Fruit fly (Drosophila melanogaster) whole organism, embryonic: ENCODE results near the gene Ndfip.

Experiments
- Blimp-1 ChIP-seq: fragments of 200-800 bp; sonication (Bioruptor generic); optimal IDR thresholded peaks from 3 replicates; lab custom pipeline; 2018; ENCODE audit warnings: missing biosample characterization, missing genetic modification characterization, mild to moderate bottlenecking, moderate library complexity, missing genetic modification reagents
- CG10209 ChIP-seq: fragments of 200-800 bp; sonication (Bioruptor generic); optimal IDR thresholded peaks from 3 replicates; lab custom pipeline; 2017; ENCODE audit warnings: missing biosample characterization, mild to moderate bottlenecking, missing genetic modification characterization, missing genetic modification reagents
- CG1024 ChIP-seq: fragments of 200-800 bp; sonication (Bioruptor generic); IDR thresholded peaks from 2 replicates; pipeline ENCODE4 v1.3.6; 2022; ENCODE audit warnings: missing biosample characterization, missing genetic modification characterization
- CG10543 ChIP-seq: fragments of 200-800 bp; sonication (Bioruptor generic); optimal IDR thresholded peaks from 3 replicates; lab custom pipeline; 2017; ENCODE audit warnings: missing biosample characterization, mild to moderate bottlenecking, missing genetic modification characterization, moderate library complexity
- CG11085 ChIP-seq: fragments of 200-800 bp; sonication (Bioruptor generic); IDR thresholded peaks from 2 replicates; pipeline ENCODE4 v1.3.6; 2022; ENCODE audit warnings: missing biosample characterization, missing genetic modification characterization
- CG11093 ChIP-seq: fragments of 200-800 bp; sonication (Bioruptor generic); IDR thresholded peaks from 3 replicates; pipeline ENCODE4 v1.3.6; 2022; ENCODE audit warnings: missing biosample characterization, missing genetic modification characterization
- CG12155 ChIP-seq: fragments of 200-800 bp; sonication (Bioruptor generic); optimal IDR thresholded peaks from 3 replicates; lab custom pipeline; 2016; ENCODE audit warnings: missing biosample characterization, missing genetic modification characterization
- CG13424 ChIP-seq: fragments of 200-800 bp; sonication (Bioruptor generic); optimal IDR thresholded peaks from 2 replicates; lab custom pipeline; 2019; ENCODE audit warnings: missing biosample characterization, mild to moderate bottlenecking, missing genetic modification characterization, moderate library complexity
- CG14860 ChIP-seq: fragments of 200-800 bp; sonication (Bioruptor generic); IDR thresholded peaks from 3 replicates; pipeline ENCODE4 v1.3.6; 2022; ENCODE audit warnings: missing biosample characterization, missing genetic modification characterization; ENCODE audit not compliant: partially characterized antibody
- CG15011 ChIP-seq: fragments of 200-800 bp; sonication (Bioruptor generic); optimal IDR thresholded peaks from 3 replicates; lab custom pipeline; 2018; ENCODE audit warnings: missing biosample characterization, mild to moderate bottlenecking, missing genetic modification characterization
- CG15073 ChIP-seq: fragments of 200-800 bp; sonication (Bioruptor generic); optimal IDR thresholded peaks from 2 replicates; lab custom pipeline; 2016; ENCODE audit warnings: missing biosample characterization, missing genetic modification characterization
- CG15479 ChIP-seq: fragments of 200-800 bp; sonication (Bioruptor generic); optimal IDR thresholded peaks from 3 replicates; lab custom pipeline; 2019; ENCODE audit warnings: missing biosample characterization, mild to moderate bottlenecking, missing genetic modification characterization, moderate library complexity
- CG18011 ChIP-seq: fragments of 200-800 bp; sonication (Bioruptor generic); optimal IDR thresholded peaks from 2 replicates; lab custom pipeline; 2017; ENCODE audit warnings: missing biosample characterization, missing genetic modification characterization, mild to moderate bottlenecking, moderate library complexity, missing genotype
- CG18619 ChIP-seq: fragments of 200-800 bp; sonication (Bioruptor generic); optimal IDR thresholded peaks from 3 replicates; lab custom pipeline; 2017; ENCODE audit warnings: missing biosample characterization, mild to moderate bottlenecking, missing genetic modification characterization
- CG2116 ChIP-seq: fragments of 200-800 bp; sonication (Bioruptor generic); optimal IDR thresholded peaks from 3 replicates; lab custom pipeline; 2018; ENCODE audit warnings: missing biosample characterization, mild to moderate bottlenecking, missing genetic modification characterization
- CG2202 ChIP-seq: fragments of 200-800 bp; sonication (Bioruptor generic); optimal IDR thresholded peaks from 2 replicates; lab custom pipeline; 2018; ENCODE audit warnings: missing biosample characterization, mild to moderate bottlenecking, missing genetic modification characterization
- CG2712 ChIP-seq: fragments of 200-800 bp; optimal IDR thresholded peaks from 3 replicates; lab custom pipeline; 2019; ENCODE audit warnings: missing biosample characterization, mild to moderate bottlenecking, missing genetic modification characterization, moderate library complexity
- CG30020 ChIP-seq: fragments of 200-800 bp; optimal IDR thresholded peaks from 2 replicates; lab custom pipeline; 2019; ENCODE audit warnings: missing biosample characterization, mild to moderate bottlenecking, missing genetic modification characterization, moderate library complexity
- CG32532 ChIP-seq: fragments of 200-800 bp; sonication (Bioruptor generic); IDR thresholded peaks from 2 replicates; pipeline ENCODE4 v1.3.6; 2022; ENCODE audit warnings: missing biosample characterization, missing genetic modification characterization
- CG4360 ChIP-seq: fragments of 200-800 bp; sonication (Bioruptor generic); IDR thresholded peaks from 2 replicates; pipeline ENCODE4 v1.3.6; 2022; ENCODE audit warnings: missing biosample characterization, missing genetic modification characterization
- CG4730 ChIP-seq: fragments of 200-800 bp; sonication (Bioruptor generic); IDR thresholded peaks from 2 replicates; pipeline ENCODE4 v1.3.6; 2022; ENCODE audit warnings: missing biosample characterization, missing genetic modification characterization
- CG6654 ChIP-seq: fragments of 200-800 bp; sonication (Bioruptor generic); optimal IDR thresholded peaks from 2 replicates; lab custom pipeline; 2017; ENCODE audit warnings: missing biosample characterization, mild to moderate bottlenecking, missing genetic modification characterization
- CG7839 ChIP-seq: fragments of 200-800 bp; sonication (Bioruptor generic); optimal IDR thresholded peaks from 3 replicates; lab custom pipeline; 2018; ENCODE audit warnings: missing biosample characterization, mild to moderate bottlenecking, missing genetic modification characterization, moderate library complexity
- CG7963 ChIP-seq: fragments of 200-800 bp; sonication (Bioruptor generic); IDR thresholded peaks from 3 replicates; pipeline ENCODE4 v1.3.6; 2022; ENCODE audit warnings: missing biosample characterization, missing genetic modification characterization; ENCODE audit not compliant: partially characterized antibody
- CG9797 ChIP-seq: fragments of 200-800 bp; sonication (Bioruptor generic); optimal IDR thresholded peaks from 3 replicates; lab custom pipeline; 2018; ENCODE audit warnings: missing biosample characterization, mild to moderate bottlenecking, missing genetic modification characterization
- CG9876 ChIP-seq: fragments of 200-800 bp; sonication (Bioruptor generic); optimal IDR thresholded peaks from 2 replicates; lab custom pipeline; 2016; ENCODE audit warnings: missing biosample characterization, missing genetic modification characterization
- E2f1 ChIP-seq: fragments of 200-800 bp; sonication (Bioruptor generic); IDR thresholded peaks from 2 replicates; pipeline ENCODE4 v1.3.6; 2022; ENCODE audit warnings: missing biosample characterization, missing genetic modification characterization
- Elba2 ChIP-seq: fragments of 200-800 bp; sonication (Bioruptor generic); optimal IDR thresholded peaks from 3 replicates; lab custom pipeline; 2016; ENCODE audit warnings: missing biosample characterization, missing genetic modification characterization
- Fer1 ChIP-seq: fragments of 200-800 bp; sonication (Bioruptor generic); optimal IDR thresholded peaks from 2 replicates; lab custom pipeline; 2017; ENCODE audit warnings: missing biosample characterization, mild to moderate bottlenecking, missing genetic modification characterization
- HLHmδ ChIP-seq: fragments of 200-800 bp; sonication (Bioruptor generic); optimal IDR thresholded peaks from 2 replicates; lab custom pipeline; 2018; ENCODE audit warnings: missing biosample characterization, mild to moderate bottlenecking, missing genetic modification characterization, moderate library complexity
- Hmr ChIP-seq: fragments of 200-800 bp; sonication (Bioruptor generic); optimal IDR thresholded peaks from 3 replicates; lab custom pipeline; 2017; ENCODE audit warnings: mild to moderate bottlenecking, missing biosample characterization, missing genetic modification reagents, missing genetic modification characterization
- Hmx ChIP-seq: fragments of 200-800 bp; sonication (Bioruptor generic); optimal IDR thresholded peaks from 2 replicates; lab custom pipeline; 2016; ENCODE audit warnings: missing biosample characterization, missing genetic modification characterization
- NC2β ChIP-seq: fragments of 200-800 bp; sonication (Bioruptor generic); optimal IDR thresholded peaks from 2 replicates; lab custom pipeline; 2016; ENCODE audit warnings: missing biosample characterization, missing genetic modification characterization
- Opbp ChIP-seq: fragments of 200-800 bp; sonication (Bioruptor generic); IDR thresholded peaks from 3 replicates; pipeline ENCODE4 v1.3.6; 2022; ENCODE audit warnings: missing biosample characterization, missing genetic modification characterization; ENCODE audit not compliant: partially characterized antibody
- Side ChIP-seq: fragments of 200-800 bp; sonication (Bioruptor generic); optimal IDR thresholded peaks from 2 replicates; lab custom pipeline; 2016; ENCODE audit warnings: missing biosample characterization, missing genetic modification characterization
- Sox100B ChIP-seq: fragments of 200-800 bp; sonication (Bioruptor generic); optimal IDR thresholded peaks from 3 replicates; lab custom pipeline; 2018; ENCODE audit warnings: missing biosample characterization, mild to moderate bottlenecking, missing genetic modification characterization
- Tbp ChIP-seq: fragments of >200 bp; optimal IDR thresholded peaks from 2 replicates; lab custom pipeline; 2018; ENCODE audit warnings: missing biosample characterization, missing genetic modification characterization
- amos ChIP-seq: fragments of 200-800 bp; sonication (Bioruptor generic); IDR thresholded peaks from 2 replicates; pipeline ENCODE4 v1.3.6; 2022; ENCODE audit warnings: missing biosample characterization, missing genetic modification characterization; ENCODE audit not compliant: partially characterized antibody
- cg ChIP-seq: fragments of 200-800 bp; sonication (Bioruptor generic); optimal IDR thresholded peaks from 3 replicates; lab custom pipeline; 2019; ENCODE audit warnings: missing biosample characterization, mild to moderate bottlenecking, missing genetic modification characterization, moderate library complexity
- corto ChIP-seq: fragments of 200-800 bp; sonication (Bioruptor generic); optimal IDR thresholded peaks from 2 replicates; lab custom pipeline; 2016; ENCODE audit warnings: missing biosample characterization, mild to moderate bottlenecking, missing genetic modification characterization, moderate library complexity
- croc ChIP-seq: fragments of 200-800 bp; sonication (Bioruptor generic); conservative IDR thresholded peaks from 3 replicates; pipeline ENCODE4 v1.3.6; 2022; ENCODE audit warnings: missing biosample characterization, missing genetic modification characterization
- dpn ChIP-seq, 2 experiments: fragments of 200-800 bp; sonication (Bioruptor generic); optimal IDR thresholded peaks; 3 replicates each; lab custom pipeline; 2016; ENCODE audit warnings: missing biosample characterization in 2 of 2, missing genetic modification characterization in 2 of 2
- gcm2 ChIP-seq: fragments of 200-800 bp; sonication (Bioruptor generic); optimal IDR thresholded peaks from 2 replicates; lab custom pipeline; 2016; ENCODE audit warnings: missing biosample characterization, missing genetic modification characterization
- lbe ChIP-seq: fragments of 200-800 bp; sonication (Bioruptor generic); optimal IDR thresholded peaks from 2 replicates; lab custom pipeline; 2016; ENCODE audit warnings: missing biosample characterization, mild to moderate bottlenecking, missing genetic modification characterization
- nerfin-2 ChIP-seq: fragments of 200-800 bp; sonication (Bioruptor generic); IDR thresholded peaks from 2 replicates; pipeline ENCODE4 v1.3.6; 2022; ENCODE audit warnings: missing biosample characterization, missing genetic modification characterization; ENCODE audit not compliant: partially characterized antibody
- row ChIP-seq: fragments of 200-800 bp; sonication (Bioruptor generic); IDR thresholded peaks from 3 replicates; pipeline ENCODE4 v1.3.6; 2022; ENCODE audit warnings: missing biosample characterization, missing genetic modification characterization
- run ChIP-seq: fragments of 200-800 bp; sonication (Bioruptor generic); optimal IDR thresholded peaks from 3 replicates; lab custom pipeline; 2018; ENCODE audit warnings: missing biosample characterization, mild to moderate bottlenecking, missing genetic modification characterization
- sens-2 ChIP-seq: fragments of 200-800 bp; sonication (Bioruptor generic); IDR thresholded peaks from 2 replicates; pipeline ENCODE4 v1.3.6; 2022; ENCODE audit warnings: missing biosample characterization, missing genetic modification characterization
- shn ChIP-seq: fragments of 200-800 bp; sonication (Bioruptor generic); optimal IDR thresholded peaks from 3 replicates; lab custom pipeline; 2016; ENCODE audit warnings: missing biosample characterization, missing genetic modification characterization
- sim ChIP-seq: fragments of 200-800 bp; sonication (Bioruptor generic); IDR thresholded peaks from 2 replicates; pipeline ENCODE4 v1.3.6; 2022; ENCODE audit warnings: missing biosample characterization, missing genetic modification characterization

Ndfip gene

DNA sequence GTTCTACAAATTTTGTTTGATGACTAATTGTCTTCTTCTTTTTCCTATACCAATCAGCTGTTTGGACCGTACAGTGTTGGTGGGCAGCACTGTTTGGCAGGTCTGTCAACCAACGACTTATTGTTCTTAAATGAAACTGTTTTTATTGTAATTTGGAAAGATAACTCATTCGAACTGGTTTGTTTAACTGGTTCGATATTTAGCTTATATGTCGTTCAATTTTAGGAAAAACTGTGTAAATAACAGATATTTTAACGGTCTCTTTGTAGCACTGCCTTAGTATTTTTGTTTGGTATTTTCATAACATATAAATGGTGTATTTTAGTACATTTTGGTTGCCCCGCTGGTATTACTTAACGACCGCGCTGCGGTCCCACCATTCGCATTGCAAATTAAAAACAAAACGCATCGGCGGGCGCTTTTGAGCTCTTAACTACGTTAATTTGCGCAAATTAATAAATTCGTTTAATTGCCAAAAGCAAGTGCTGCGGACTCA is 32.6 kb downstream of the Ndfip start, which contains the start of the genes Vps60 and anchor (continued):
- TF ChIP-seq run (tag; lab: Kevin White, UChicago) (no peak), CG10209 (GFP tag; lab: Kevin White, UChicago) (peak; percentile 43), dpn (GFP tag; optimal IDR thresholded peaks at IDR 0.05; lab: Kevin White, UChicago) (peak; percentile 66 to 76), Fer1 (peak; percentile 53), CG15073 (no peak), nerfin-2 (GFP tag; lab: Robert Waterston, UW) (no peak), CG9797 (GFP tag; lab: Kevin White, UChicago) (peak; percentile 95), CG15011 (GFP tag; lab: Kevin White, UChicago) (peak; percentile 25), CG2202 (tag; lab: Kevin White, UChicago) (no peak), Hmr (GFP tag; lab: Kevin White, UChicago) (peak; percentile 73), CG7963 (GFP tag; lab: Robert Waterston, UW) (no peak), CG4730 (no peak), NC2β (GFP tag; lab: Kevin White, UChicago) (peak; percentile 86), CG18619 (GFP tag; lab: Kevin White, UChicago) (no peak), E2f1 (GFP tag; lab: Robert Waterston, UW) (no peak), amos (GFP tag; lab: Robert Waterston, UW) (no peak), Hmx (GFP tag; lab: Kevin White, UChicago) (peak; percentile 40), Sox100B (GFP tag; lab: Kevin White, UChicago) (no peak), CG32532 (GFP tag; lab: Robert Waterston, UW) (no peak), gcm2 (no peak), Tbp (no peak), CG6654 (GFP tag; lab: Kevin White, UChicago) (no peak), CG15479 (no peak), CG7839 (tag; lab: Kevin White, UChicago) (peak; percentile 47), shn (peak; percentile 66), CG10543 (GFP tag; lab: Kevin White, UChicago) (no peak), CG14860 (GFP tag; lab: Robert Waterston, UW) (no peak), CG18011 (GFP tag; lab: Kevin White, UChicago) (peak; percentile 59), CG11093 (GFP tag; lab: Robert Waterston, UW) (no peak), CG12155 (peak; percentile 58), croc (GFP tag; lab: Robert Waterston, UW) (no peak), corto (GFP tag; lab: Kevin White, UChicago) (no peak), CG11085 (GFP tag; lab: Robert Waterston, UW) (no peak), Side (GFP tag; lab: Kevin White, UChicago) (peak; percentile 76), CG2116 (GFP tag; lab: Kevin White, UChicago) (peak; percentile 79)

DNA sequence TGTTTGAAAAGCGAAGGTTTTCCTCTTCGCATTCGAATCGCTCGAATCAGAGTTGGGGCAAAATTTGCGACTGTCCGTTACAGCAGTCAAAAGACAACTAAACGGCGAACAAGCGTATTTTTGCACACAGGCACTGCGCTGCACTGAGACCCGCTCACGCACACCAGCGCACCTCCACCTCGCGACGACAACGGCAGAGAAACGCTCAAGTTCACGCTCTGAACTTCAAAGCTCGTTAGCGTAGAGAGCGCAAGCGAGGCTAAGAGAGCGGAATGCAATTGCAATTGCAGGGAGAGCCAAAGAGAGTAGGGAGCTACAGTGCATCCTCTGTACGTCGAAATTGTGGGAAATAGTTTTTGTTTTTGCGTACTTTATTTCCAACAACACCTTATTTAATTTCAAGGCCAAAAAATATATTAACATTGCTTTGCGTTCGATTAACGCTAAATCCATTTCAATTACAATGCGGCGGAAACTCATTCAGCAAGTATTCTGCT is 34.8 kb downstream of the Ndfip start, which contains the start of gene Eip74EF:
Gene Eip74EF (minus strand): TSS at position 117 of the 497 bp plus-strand sequence.
- TF ChIP-seq Opbp (GFP tag; lab: Robert Waterston, UW) (0 out of 3 replicates have a peak, but pooled peaks have one; percentile 43), row (peak; percentile 60), Elba2 (no peak), CG30020 (tag; lab: Kevin White, UChicago) (no peak), CG13424 (tag; lab: Kevin White, UChicago) (peak; percentile 4), cg (peak; percentile 73), HLHmδ (no peak), CG4360 (GFP tag; lab: Robert Waterston, UW) (0 out of 2 replicates have a peak, but pooled peaks have one; percentile 26), Blimp-1 (GFP tag; lab: Kevin White, UChicago) (peak; percentile 18), CG9876 (GFP tag; lab: Kevin White, UChicago) (no peak), sim (GFP tag; lab: Robert Waterston, UW) (0 out of 2 replicates have a peak, but pooled peaks have one; percentile 6), CG2712 (peak; percentile 3), sens-2 (GFP tag; lab: Robert Waterston, UW) (peak; percentile 20; the same call in 1 of the 2 replicates), lbe (GFP tag; lab: Kevin White, UChicago) (peak; percentile 76), CG10543 (GFP tag; lab: Kevin White, UChicago) (peak; percentile 12), CG1024 (GFP tag; lab: Robert Waterston, UW) (0 out of 2 replicates have a peak, but pooled peaks have one; percentile 2)
